Worm (Caenorhabditis elegans): ENCODE measurements around the gene Y48B6A.5.

- TF ChIP-seq nhr-232 (tag; optimal IDR thresholded peaks at IDR 0.05) (no peak), rnt-1 (tag; optimal IDR thresholded peaks at IDR 0.05) (no peak), dmd-4 (tag; optimal IDR thresholded peaks at IDR 0.05; ENCODE audit: borderline replicate concordance) (no peak), hlh-15 (tag; optimal IDR thresholded peaks at IDR 0.05) (no peak), elt-2 (tag; optimal IDR thresholded peaks at IDR 0.05) (no peak), sox-4 (tag; optimal IDR thresholded peaks at IDR 0.05) (no peak), nhr-11 (tag; optimal IDR thresholded peaks at IDR 0.05) (no peak), ceh-30 (tag; optimal IDR thresholded peaks at IDR 0.05) (no peak), ama-1 (optimal IDR thresholded peaks at IDR 0.05) (no peak), pqm-1 (tag; optimal IDR thresholded peaks at IDR 0.05) (no peak), ceh-34 (tag; optimal IDR thresholded peaks at IDR 0.05) (no peak)
Measured at ce11 chrII:14152274-14152673, 22.7 kb downstream of the Y48B6A.5 start.

Measured in whole organism, late embryonic.